Fruit fly (Drosophila melanogaster) whole organism, larva: ENCODE data around the gene CG1635.

Experiments
- noc ChIP-seq: fragments of 200-800 bp; sonication (Bioruptor generic); optimal IDR thresholded peaks from 3 replicates; lab custom pipeline; 2019; ENCODE audit warnings: missing biosample characterization, mild to moderate bottlenecking, missing genetic modification characterization, moderate library complexity

CG1635 gene

dm6 chr3R:31592256-31592879 is 3.9 kb downstream of the CG1635 start, which contains the start of gene CG1774:
TSS of gene CG1774 (plus strand) at chr3R:31592803.
- peak; percentile 95 for TF ChIP-seq noc (tag; lab: Kevin White, UChicago)

- no peak for TF ChIP-seq noc (tag; lab: Kevin White, UChicago)
These were observed 7.8 kb downstream of the CG1635 start, which contains the start of gene RpL6 for dm6 chr3R:31596071-31596883. TSS of gene RpL6 (minus strand) at chr3R:31596204.

- TF ChIP-seq noc (tag; lab: Kevin White, UChicago) = no peak
These were observed 9.4 kb downstream of the CG1635 start for dm6 chr3R:31597736-31598431.

dm6 chr3R:31599538-31600313 is 11.3 kb downstream of the CG1635 start:
- TF ChIP-seq noc (tag; lab: Kevin White, UChicago) = peak; percentile 67

dm6 chr3R:31603246-31603645 is 14.8 kb downstream of the CG1635 start:
- TF ChIP-seq noc (tag; lab: Kevin White, UChicago) = no peak

- no peak for TF ChIP-seq noc (tag; lab: Kevin White, UChicago)
These were observed 15.2 kb downstream of the CG1635 start for dm6 chr3R:31603655-31604054.

dm6 chr3R:31604409-31605116 is 16.1 kb downstream of the CG1635 start:
- TF ChIP-seq noc (tag; lab: Kevin White, UChicago) = no peak

- TF ChIP-seq noc (tag; lab: Kevin White, UChicago) = no peak
These were observed 16.6 kb downstream of the CG1635 start for dm6 chr3R:31605117-31605432.

- no peak for TF ChIP-seq noc (tag; lab: Kevin White, UChicago)
These were observed 17.3 kb downstream of the CG1635 start for dm6 chr3R:31605790-31606189.

- no peak for TF ChIP-seq noc (tag; lab: Kevin White, UChicago)
These were observed 18.0 kb downstream of the CG1635 start for dm6 chr3R:31606242-31607143.

- no peak for TF ChIP-seq noc (tag; lab: Kevin White, UChicago)
These were observed 18.9 kb downstream of the CG1635 start for dm6 chr3R:31607287-31607849.

dm6 chr3R:31608030-31608429 is 19.6 kb downstream of the CG1635 start:
- TF ChIP-seq noc (tag; lab: Kevin White, UChicago) = no peak

- peak; percentile 57 for TF ChIP-seq noc (tag; lab: Kevin White, UChicago)
These were observed 20.1 kb downstream of the CG1635 start for dm6 chr3R:31608438-31609188.
